Worm (Caenorhabditis elegans): ENCODE results near the gene C03B8.3.
A peak's percentile ranks its signal among the peaks of the same experiment; 100 is the strongest.

C03B8.3 gene

DNA sequence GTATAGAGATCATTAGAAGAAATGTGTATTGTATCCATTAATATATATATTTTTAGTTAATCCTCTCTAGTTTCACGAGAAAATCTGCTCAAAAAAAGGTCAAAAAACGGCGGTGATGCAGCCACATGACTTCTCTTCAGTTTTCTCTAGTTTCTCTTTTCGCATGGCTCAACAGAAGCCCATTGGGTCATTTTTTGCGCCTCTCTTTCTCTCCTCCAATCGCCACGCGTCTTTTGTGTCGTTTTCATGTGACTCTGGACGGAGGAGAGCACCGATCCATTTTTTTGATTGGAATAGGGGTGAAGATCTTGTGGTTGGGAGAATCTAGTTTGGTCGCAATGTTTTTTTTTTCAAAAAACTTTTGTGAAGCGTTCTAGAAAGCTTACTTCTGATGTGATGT, 8.8 kb downstream of the C03B8.3 start:
- TF ChIP-seq jun-1 (tag; optimal IDR thresholded peaks at IDR 0.05) = no peak
- no peak for TF ChIP-seq ztf-11 (tag; optimal IDR thresholded peaks at IDR 0.05)
- no peak for TF ChIP-seq saeg-2 (GFP tag; IDR thresholded peaks at IDR 0.05)
- TF ChIP-seq nhr-237 (tag; optimal IDR thresholded peaks at IDR 0.05) = no peak
- no peak for TF ChIP-seq snpc-1.2 (GFP tag; IDR thresholded peaks at IDR 0.05)
- no peak for TF ChIP-seq lin-15B (tag; optimal IDR thresholded peaks at IDR 0.05)
- TF ChIP-seq ceh-20 (GFP tag; IDR thresholded peaks at IDR 0.05) = peak; percentile 52; the same call in 1 of the 2 replicates
- TF ChIP-seq F49E8.2 (tag; optimal IDR thresholded peaks at IDR 0.05; ENCODE audit: borderline replicate concordance) = no peak
- TF ChIP-seq lin-13 (GFP tag; optimal IDR thresholded peaks at IDR 0.05) = no peak
- TF ChIP-seq dmd-6 (GFP tag; IDR thresholded peaks at IDR 0.05) = peak; percentile 52
- no peak for TF ChIP-seq zfp-2 (tag; optimal IDR thresholded peaks at IDR 0.05)
- peak; percentile 8 for TF ChIP-seq rbr-2 (tag; optimal IDR thresholded peaks at IDR 0.05)
- TF ChIP-seq dpl-1 (GFP tag; optimal IDR thresholded peaks at IDR 0.05) = no peak
- TF ChIP-seq ceh-62 (tag; optimal IDR thresholded peaks at IDR 0.05) = no peak
- TF ChIP-seq F44E2.7 (GFP tag; IDR thresholded peaks at IDR 0.05) = no peak
- TF ChIP-seq madf-5 (GFP tag; IDR thresholded peaks at IDR 0.05) = no peak
- TF ChIP-seq hmg-1.1 (GFP tag; IDR thresholded peaks at IDR 0.05) = 0 out of 2 replicates have a peak, but pooled peaks have one; percentile 21
- TF ChIP-seq hlh-11 (tag; optimal IDR thresholded peaks at IDR 0.05) = peak; percentile 79
- TF ChIP-seq egl-27 (tag; optimal IDR thresholded peaks at IDR 0.05) = no peak
- TF ChIP-seq T20F7.1 (GFP tag; optimal IDR thresholded peaks at IDR 0.05) = no peak
- no peak for TF ChIP-seq arid-1 (GFP tag; conservative IDR thresholded peaks at IDR 0.05)
- no peak for TF ChIP-seq sdz-12 (GFP tag; optimal IDR thresholded peaks at IDR 0.05)
- no peak for TF ChIP-seq fos-1 (tag; optimal IDR thresholded peaks at IDR 0.05)
- no peak for TF ChIP-seq egl-43 (GFP tag; IDR thresholded peaks at IDR 0.05)
- TF ChIP-seq fkh-10 (GFP tag; optimal IDR thresholded peaks at IDR 0.05) = no peak
- no peak for TF ChIP-seq lin-1 (GFP tag; IDR thresholded peaks at IDR 0.05)
- TF ChIP-seq zip-2 (tag; optimal IDR thresholded peaks at IDR 0.05) = no peak
- no peak for TF ChIP-seq Y105C5A.15 (GFP tag; IDR thresholded peaks at IDR 0.05)
- no peak for TF ChIP-seq Y48G9A.11 (GFP tag; IDR thresholded peaks at IDR 0.05)
- no peak for TF ChIP-seq ctbp-1 (GFP tag; IDR thresholded peaks at IDR 0.05)
- no peak for TF ChIP-seq F10B5.3 (tag; optimal IDR thresholded peaks at IDR 0.05)
- TF ChIP-seq daf-19 (GFP tag; conservative IDR thresholded peaks at IDR 0.05) = no peak
- TF ChIP-seq nhr-76 (tag; optimal IDR thresholded peaks at IDR 0.05) = peak; percentile 43
- no peak for TF ChIP-seq unc-130 (GFP tag; optimal IDR thresholded peaks at IDR 0.05)
- TF ChIP-seq skn-1 (tag; optimal IDR thresholded peaks at IDR 0.05) = no peak
- TF ChIP-seq mxl-3 (GFP tag; optimal IDR thresholded peaks at IDR 0.05) = peak; percentile 19
- TF ChIP-seq zfp-3 (GFP tag; conservative IDR thresholded peaks at IDR 0.05) = no peak
- peak; percentile 29; the same call in 1 of the 2 replicates for TF ChIP-seq set-16 (GFP tag; IDR thresholded peaks at IDR 0.05)
- TF ChIP-seq nhr-41 (GFP tag; IDR thresholded peaks at IDR 0.05) = no peak
- no peak for TF ChIP-seq pqm-1 (tag; optimal IDR thresholded peaks at IDR 0.05)
- TF ChIP-seq aly-2 (tag; optimal IDR thresholded peaks at IDR 0.05) = no peak
- no peak for TF ChIP-seq zip-11 (GFP tag; IDR thresholded peaks at IDR 0.05)
- TF ChIP-seq cey-2 (tag; optimal IDR thresholded peaks at IDR 0.05; ENCODE audit: borderline replicate concordance, insufficient read depth) = no peak
- TF ChIP-seq ceh-32 (tag; optimal IDR thresholded peaks at IDR 0.05; ENCODE audit: poor library complexity) = no peak
- no peak for TF ChIP-seq nhr-77 (tag; optimal IDR thresholded peaks at IDR 0.05)
- TF ChIP-seq lim-7 (GFP tag; IDR thresholded peaks at IDR 0.05) = no peak
- peak; percentile 97 for TF ChIP-seq hlh-30 (tag; optimal IDR thresholded peaks at IDR 0.05; ENCODE audit: insufficient read depth)
- peak; percentile 27 for TF ChIP-seq aha-1 (tag)
- TF ChIP-seq mep-1 (tag; optimal IDR thresholded peaks at IDR 0.05) = peak; percentile 63
- no peak for TF ChIP-seq spr-3 (GFP tag; optimal IDR thresholded peaks at IDR 0.05)
- peak in 1 of 2 experiments; percentile 72 for TF ChIP-seq lsy-2 (tag; optimal IDR thresholded peaks at IDR 0.05)
- TF ChIP-seq lir-3 (tag; optimal IDR thresholded peaks at IDR 0.05) = no peak
- peak; percentile 66 for TF ChIP-seq nhr-11 (tag; optimal IDR thresholded peaks at IDR 0.05)
